Worm (Caenorhabditis elegans): ENCODE data around the gene F49F1.12.

F49F1.12 gene

DNA sequence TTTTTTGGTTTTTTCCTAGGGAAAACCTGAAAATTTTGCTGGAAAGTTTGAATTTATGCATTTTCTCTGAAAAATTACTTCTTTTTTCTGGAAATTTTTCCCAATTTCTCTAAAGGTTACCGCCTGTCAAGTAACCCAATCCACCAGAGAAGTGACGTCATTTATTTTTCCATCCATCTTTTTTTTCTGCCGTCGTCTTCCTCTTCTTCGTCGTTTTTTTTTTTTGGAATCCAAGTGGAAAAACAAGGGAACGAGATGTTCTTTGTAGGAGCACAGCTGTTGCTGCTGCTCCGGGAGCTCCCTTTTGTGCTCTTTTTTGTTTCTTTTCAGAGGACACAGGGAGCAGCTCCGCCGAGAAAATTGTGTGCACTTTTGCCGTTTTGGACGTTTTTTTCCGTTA lies 48.5 kb downstream of the F49F1.12 start:
- TF ChIP-seq nfya-1 (tag; optimal IDR thresholded peaks at IDR 0.05; ENCODE audit: insufficient read depth), result peak; percentile 14
- TF ChIP-seq fkh-2 (tag; optimal IDR thresholded peaks at IDR 0.05), result no peak

ce11 chrIV:4093087-4093486 lies 49.8 kb downstream of the F49F1.12 start:
- no peak for TF ChIP-seq ceh-82 (tag; optimal IDR thresholded peaks at IDR 0.05)
- peak; percentile 58 for TF ChIP-seq elt-2 (tag; optimal IDR thresholded peaks at IDR 0.05)
- TF ChIP-seq mdl-1 (tag; optimal IDR thresholded peaks at IDR 0.05), result peak; percentile 29
- TF ChIP-seq lin-39 (tag; optimal IDR thresholded peaks at IDR 0.05), result peak; percentile 70
- peak; percentile 76 for TF ChIP-seq pha-4 (tag; optimal IDR thresholded peaks at IDR 0.05)
- no peak for TF ChIP-seq aly-2 (tag; optimal IDR thresholded peaks at IDR 0.05)
- TF ChIP-seq sea-2 (GFP tag; optimal IDR thresholded peaks at IDR 0.05), result no peak
- no peak for TF ChIP-seq nhr-67 (tag; optimal IDR thresholded peaks at IDR 0.05)
- TF ChIP-seq lsy-12 (tag; optimal IDR thresholded peaks at IDR 0.05), result peak; percentile 64
- no peak for TF ChIP-seq nhr-11 (tag; optimal IDR thresholded peaks at IDR 0.05)
- TF ChIP-seq R02D3.7 (tag; optimal IDR thresholded peaks at IDR 0.05), result peak; percentile 66
- TF ChIP-seq nhr-23 (tag; optimal IDR thresholded peaks at IDR 0.05), result peak; percentile 51
- no peak for TF ChIP-seq nhr-77 (tag; optimal IDR thresholded peaks at IDR 0.05)
- peak; percentile 34 for TF ChIP-seq unc-62 (GFP tag; optimal IDR thresholded peaks at IDR 0.05)
- TF ChIP-seq unc-39 (tag; optimal IDR thresholded peaks at IDR 0.05), result no peak
- peak; percentile 1 for TF ChIP-seq ama-1 (optimal IDR thresholded peaks at IDR 0.05)
- TF ChIP-seq jun-1 (tag; optimal IDR thresholded peaks at IDR 0.05), result peak; percentile 77
- TF ChIP-seq ztf-4 (tag; optimal IDR thresholded peaks at IDR 0.05), result no peak
- peak; percentile 62 for TF ChIP-seq fos-1 (tag; optimal IDR thresholded peaks at IDR 0.05)
- TF ChIP-seq tbx-2 (tag; optimal IDR thresholded peaks at IDR 0.05), result peak; percentile 42
- TF ChIP-seq lin-15B (tag; optimal IDR thresholded peaks at IDR 0.05), result peak; percentile 47
- TF ChIP-seq nhr-43 (tag; optimal IDR thresholded peaks at IDR 0.05; ENCODE audit: poor library complexity, severe bottlenecking), result peak; percentile 64
- TF ChIP-seq fkh-10 (GFP tag; optimal IDR thresholded peaks at IDR 0.05), result no peak
- TF ChIP-seq nhr-25 (tag; optimal IDR thresholded peaks at IDR 0.05), result peak; percentile 70
- peak; percentile 10 for TF ChIP-seq egl-5 (tag; optimal IDR thresholded peaks at IDR 0.05)
- TF ChIP-seq nfya-1 (tag; optimal IDR thresholded peaks at IDR 0.05; ENCODE audit: insufficient read depth), result peak; percentile 84
- TF ChIP-seq hmg-11 (tag; optimal IDR thresholded peaks at IDR 0.05), result peak; percentile 94
- no peak for TF ChIP-seq eor-1 (tag; optimal IDR thresholded peaks at IDR 0.05)
- peak; percentile 92 for TF ChIP-seq ceh-28 (tag; optimal IDR thresholded peaks at IDR 0.05)
- TF ChIP-seq snpc-4 (tag; optimal IDR thresholded peaks at IDR 0.05), result peak; percentile 62

Measured in whole organism, L3 larva.